Worm (Caenorhabditis elegans) whole organism, young adult: ENCODE measurements around the gene F21H7.5.

Source experiments
- F22D6.2 ChIP-seq: sonication (generic microtip); optimal IDR thresholded peaks from 2 replicates; lab custom pipeline; 2016; ENCODE audit warnings: mild to moderate bottlenecking, missing genetic modification characterization, missing compliant biosample characterization
- F57A8.1 ChIP-seq: fragments of 200-800 bp; sonication (Bioruptor generic); optimal IDR thresholded peaks from 2 replicates; lab custom pipeline; 2018; ENCODE audit warnings: mild to moderate bottlenecking, missing genetic modification characterization, moderate library complexity, missing compliant biosample characterization
- lin-40 ChIP-seq: sonication (generic microtip); optimal IDR thresholded peaks from 2 replicates; lab custom pipeline; 2016; ENCODE audit warnings: missing genetic modification characterization, mild to moderate bottlenecking, missing compliant biosample characterization, missing genotype, missing genetic modification reagents
- nfya-1 ChIP-seq: sonication (generic microtip); optimal IDR thresholded peaks from 2 replicates; lab custom pipeline; 2017; ENCODE audit warnings: antibody characterized with exemption, missing compliant biosample characterization, missing genetic modification characterization, borderline replicate concordance; ENCODE audit not compliant: insufficient read depth
- nhr-90 ChIP-seq: sonication (generic microtip); optimal IDR thresholded peaks from 2 replicates; lab custom pipeline; 2016; ENCODE audit warnings: missing genotype, mild to moderate bottlenecking, missing genetic modification characterization, missing compliant biosample characterization

DNA sequence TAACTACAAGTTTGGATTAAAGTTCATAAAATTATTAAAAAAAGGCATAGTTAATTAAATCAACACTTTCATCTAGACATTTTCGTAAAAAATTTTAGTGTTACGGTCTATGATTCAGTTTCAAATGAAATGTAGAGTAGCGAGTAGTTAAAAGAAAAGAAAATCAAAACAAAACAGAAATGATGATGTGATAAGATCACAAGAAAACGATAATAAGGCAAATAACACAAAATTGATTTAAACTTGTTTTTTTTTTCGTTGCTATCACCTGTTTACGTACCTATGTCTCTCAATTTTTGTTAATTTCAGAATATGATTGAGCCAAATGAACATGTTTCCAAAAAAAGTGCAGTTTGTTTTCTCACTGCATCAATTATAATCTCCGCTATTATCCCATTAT is 7.4 kb upstream of the F21H7.5 start, which contains the start of the genes F21H7.2 and F21H7.12:
- no peak for TF ChIP-seq F57A8.1 (GFP tag; lab: Kevin White, UChicago)
- no peak for TF ChIP-seq lin-40
- TF ChIP-seq nfya-1 (tag; lab: Kevin White, UChicago): no peak
- TF ChIP-seq F22D6.2 (tag; lab: Kevin White, UChicago): no peak
- no peak for TF ChIP-seq nhr-90 (tag; lab: Kevin White, UChicago)
